Worm (Caenorhabditis elegans) whole organism, mixed stage, embryonic: Measurements from ENCODE around the gene C16C4.1.

ENCODE experiments used
- M03D4.4 ChIP-seq: sonication (generic microtip); optimal IDR thresholded peaks from 2 replicates; lab custom pipeline; 2017; ENCODE audit warnings: mild to moderate bottlenecking, missing genetic modification characterization, missing compliant biosample characterization
- bed-3 ChIP-seq: fragments of 200-800 bp; sonication (Bioruptor generic); optimal IDR thresholded peaks from 3 replicates; lab custom pipeline; 2018; ENCODE audit warnings: mild to moderate bottlenecking, missing genetic modification characterization, moderate library complexity, missing compliant biosample characterization
- blmp-1 ChIP-seq: fragments of 150-350 bp; optimal IDR thresholded peaks from 2 replicates; lab custom pipeline; 2014; ENCODE audit warnings: missing biosample characterization, missing genetic modification characterization
- ceh-43 ChIP-seq: fragments of 200-800 bp; sonication (Bioruptor generic); optimal IDR thresholded peaks from 2 replicates; lab custom pipeline; 2018; ENCODE audit warnings: mild to moderate bottlenecking, missing genetic modification characterization, moderate library complexity, missing compliant biosample characterization
- ceh-83 ChIP-seq: fragments of 200-800 bp; sonication (Bioruptor generic); optimal IDR thresholded peaks from 2 replicates; lab custom pipeline; 2018; ENCODE audit warnings: mild to moderate bottlenecking, missing genetic modification characterization, missing compliant biosample characterization
- drap-1 ChIP-seq: fragments of 200-800 bp; sonication (Bioruptor generic); optimal IDR thresholded peaks from 3 replicates; lab custom pipeline; 2018; ENCODE audit warnings: mild to moderate bottlenecking, missing genetic modification characterization, missing compliant biosample characterization
- elt-1 ChIP-seq: sonication (generic microtip); optimal IDR thresholded peaks from 2 replicates; lab custom pipeline; 2017; ENCODE audit warnings: missing genetic modification characterization, mild to moderate bottlenecking, missing compliant biosample characterization, antibody characterized with exemption, moderate library complexity, borderline replicate concordance; ENCODE audit not compliant: insufficient read depth
- elt-3 ChIP-seq: fragments of 150-350 bp; optimal IDR thresholded peaks from 2 replicates; lab custom pipeline; 2014; ENCODE audit warnings: missing biosample characterization, missing genetic modification characterization
- flh-1 ChIP-seq: fragments of 200-800 bp; sonication (Bioruptor generic); optimal IDR thresholded peaks from 2 replicates; lab custom pipeline; 2018; ENCODE audit warnings: mild to moderate bottlenecking, missing genetic modification characterization, moderate library complexity, missing compliant biosample characterization
- ham-2 ChIP-seq: fragments of 200-800 bp; sonication (Bioruptor generic); optimal IDR thresholded peaks from 2 replicates; lab custom pipeline; 2018; ENCODE audit warnings: mild to moderate bottlenecking, missing genetic modification characterization, missing compliant biosample characterization
- hlh-1 ChIP-seq: fragments of 150-350 bp; optimal IDR thresholded peaks from 2 replicates; lab custom pipeline; 2014; ENCODE audit warnings: missing biosample characterization, missing genetic modification reagents, missing genetic modification characterization
- lin-32 ChIP-seq: fragments of 200-800 bp; sonication (Bioruptor generic); optimal IDR thresholded peaks from 2 replicates; lab custom pipeline; 2018; ENCODE audit warnings: mild to moderate bottlenecking, missing genetic modification characterization, missing compliant biosample characterization
- lsy-2 ChIP-seq: fragments of 150-350 bp; optimal IDR thresholded peaks from 2 replicates; lab custom pipeline; 2014; ENCODE audit warnings: missing biosample characterization, missing genetic modification characterization
- mab-5 ChIP-seq: fragments of 150-350 bp; optimal IDR thresholded peaks from 2 replicates; lab custom pipeline; 2014; ENCODE audit warnings: missing biosample characterization, missing genetic modification characterization
- mep-1 ChIP-seq: fragments of 150-350 bp; optimal IDR thresholded peaks from 2 replicates; lab custom pipeline; 2017; ENCODE audit warnings: missing biosample characterization, missing genetic modification reagents, missing genetic modification characterization, inconsistent platforms
- mls-2 ChIP-seq: sonication (generic microtip); optimal IDR thresholded peaks from 2 replicates; lab custom pipeline; 2016; ENCODE audit warnings: mild to moderate bottlenecking, missing genetic modification characterization, moderate library complexity, missing compliant biosample characterization
- nhr-12 ChIP-seq: fragments of 150-350 bp; optimal IDR thresholded peaks from 2 replicates; lab custom pipeline; 2014; ENCODE audit warnings: missing biosample characterization, missing genetic modification characterization
- nhr-2 ChIP-seq: fragments of 150-350 bp; optimal IDR thresholded peaks from 2 replicates; lab custom pipeline; 2014; ENCODE audit warnings: missing biosample characterization, missing genetic modification characterization
- nhr-237 ChIP-seq: fragments of 150-350 bp; optimal IDR thresholded peaks from 2 replicates; lab custom pipeline; 2014; ENCODE audit warnings: missing biosample characterization, missing genetic modification characterization
- nhr-28 ChIP-seq: fragments of 150-350 bp; optimal IDR thresholded peaks from 2 replicates; lab custom pipeline; 2014; ENCODE audit warnings: missing biosample characterization, missing genetic modification characterization
- nhr-76 ChIP-seq: sonication (generic microtip); optimal IDR thresholded peaks from 2 replicates; lab custom pipeline; 2017; ENCODE audit warnings: missing biosample characterization, missing genetic modification characterization
- pha-4 ChIP-seq: fragments of 150-350 bp; optimal IDR thresholded peaks from 2 replicates; lab custom pipeline; 2018; ENCODE audit warnings: missing biosample characterization, missing genetic modification reagents, missing genetic modification characterization
- snpc-4 ChIP-seq: fragments of 150-350 bp; optimal IDR thresholded peaks from 2 replicates; lab custom pipeline; 2014; ENCODE audit warnings: missing biosample characterization, missing genetic modification characterization
- sptf-1 ChIP-seq: sonication (generic microtip); optimal IDR thresholded peaks from 2 replicates; lab custom pipeline; 2017; ENCODE audit warnings: mild to moderate bottlenecking, missing genetic modification characterization, moderate library complexity, missing compliant biosample characterization
- tbx-8 ChIP-seq: fragments of 200-800 bp; sonication (Bioruptor generic); optimal IDR thresholded peaks from 2 replicates; lab custom pipeline; 2018; ENCODE audit warnings: mild to moderate bottlenecking, missing genetic modification characterization, moderate library complexity, missing compliant biosample characterization
- unc-120 ChIP-seq: sonication (generic microtip); optimal IDR thresholded peaks from 2 replicates; lab custom pipeline; 2017; ENCODE audit warnings: missing genetic modification characterization, missing compliant biosample characterization; ENCODE audit not compliant: poor library complexity, severe bottlenecking
- unc-62 ChIP-seq: fragments of 150-350 bp; optimal IDR thresholded peaks from 2 replicates; lab custom pipeline; 2014; ENCODE audit warnings: missing biosample characterization, missing genetic modification reagents, missing genetic modification characterization
- zip-8 ChIP-seq: fragments of 150-350 bp; optimal IDR thresholded peaks from 2 replicates; lab custom pipeline; 2014; ENCODE audit warnings: missing biosample characterization, missing genetic modification characterization
- ztf-11 ChIP-seq: fragments of 150-350 bp; optimal IDR thresholded peaks from 2 replicates; lab custom pipeline; 2014; ENCODE audit warnings: missing biosample characterization, missing genetic modification characterization

Gene C16C4.1

DNA sequence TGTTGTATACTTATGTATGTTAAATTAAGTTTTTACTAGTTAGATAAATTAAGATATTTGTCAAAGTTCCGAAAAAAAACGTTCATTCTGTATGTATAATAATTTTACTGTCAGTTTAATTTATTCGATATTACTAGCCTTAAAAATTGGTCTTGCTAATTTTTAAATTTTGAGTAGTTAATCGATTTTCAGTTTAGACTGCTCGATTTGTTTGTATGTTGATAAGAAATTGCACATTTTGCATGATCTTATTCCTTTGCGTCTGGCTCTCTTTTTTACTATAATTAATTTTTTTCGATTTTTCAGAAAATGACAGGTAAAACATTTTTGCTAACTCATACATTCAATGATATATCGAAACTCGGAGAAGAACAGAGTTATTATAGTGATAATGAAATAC is 5.9 kb downstream of the C16C4.1 start, which contains the start of gene math-24:
math-24 (plus strand) TSS at position 301 of the 400 bp plus-strand sequence.
- TF ChIP-seq elt-3 (tag; lab: Kevin White, UChicago) (no peak), drap-1 (GFP tag; lab: Kevin White, UChicago) (no peak), lsy-2 (tag; lab: Kevin White, UChicago) (no peak), elt-1 (tag; lab: Kevin White, UChicago) (no peak), zip-8 (tag; lab: Kevin White, UChicago) (no peak), bed-3 (no peak), sptf-1 (tag; lab: Kevin White, UChicago) (no peak), mab-5 (tag; lab: Kevin White, UChicago) (no peak), blmp-1 (no peak), hlh-1 (tag; lab: Kevin White, UChicago) (no peak), unc-62 (no peak), ztf-11 (tag; lab: Kevin White, UChicago) (no peak), nhr-76 (no peak)

- no peak for TF ChIP-seq lin-32 (GFP tag; lab: Kevin White, UChicago)
- no peak for TF ChIP-seq tbx-8 (GFP tag; lab: Kevin White, UChicago)
- no peak for TF ChIP-seq M03D4.4 (tag; lab: Kevin White, UChicago)
Measured at ce11 chrII:1901981-1902380, 8.0 kb downstream of the C16C4.1 start, which contains the start of gene math-23. Gene math-23 (plus strand): TSS chrII:1902281.

ce11 chrII:1905104-1905503 is 11.1 kb downstream of the C16C4.1 start, which contains the start of gene math-22:
Gene math-22 (plus strand): TSS chrII:1905404.
- no peak for TF ChIP-seq nhr-237 (tag; lab: Kevin White, UChicago)

ce11 chrII:1912741-1913140 is 18.7 kb downstream of the C16C4.1 start, which contains the start of gene math-31:
Gene math-31 (minus strand): TSS chrII:1912841.
- TF ChIP-seq elt-1 (tag; lab: Kevin White, UChicago) (no peak), nhr-12 (tag; lab: Kevin White, UChicago) (no peak), snpc-4 (tag; lab: Kevin White, UChicago) (no peak), ztf-11 (tag; lab: Kevin White, UChicago) (no peak)

DNA sequence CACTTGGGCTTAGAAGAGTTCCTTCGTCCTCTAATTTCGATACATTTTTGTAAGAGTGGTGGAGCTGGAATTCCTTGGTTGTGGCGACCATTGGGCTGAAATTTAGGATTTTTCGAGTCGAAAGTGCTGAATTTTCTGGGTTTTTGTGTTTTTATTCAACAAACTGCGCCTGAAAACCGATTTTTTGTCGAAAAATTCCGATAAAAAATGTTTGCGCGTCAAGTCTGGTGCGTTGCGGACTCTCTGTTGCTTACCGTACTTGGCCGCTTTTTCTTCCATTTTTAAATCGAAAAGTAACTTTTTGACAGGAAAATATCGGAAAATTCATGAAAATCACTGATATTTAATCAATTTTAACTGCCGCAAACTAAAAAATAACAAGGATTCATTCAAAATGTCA is 23.9 kb downstream of the C16C4.1 start, which contains the start of gene bath-4:
bath-4 (minus strand) TSS at position 101 of the 400 bp plus-strand sequence.
- TF ChIP-seq sptf-1 (tag; lab: Kevin White, UChicago) (no peak), nhr-2 (no peak), lsy-2 (tag; lab: Kevin White, UChicago) (no peak), pha-4 (tag; lab: Kevin White, UChicago) (no peak), nhr-12 (tag; lab: Kevin White, UChicago) (no peak), hlh-1 (tag; lab: Kevin White, UChicago) (no peak), elt-1 (tag; lab: Kevin White, UChicago) (no peak), zip-8 (tag; lab: Kevin White, UChicago) (no peak), ztf-11 (tag; lab: Kevin White, UChicago) (no peak), blmp-1 (no peak), ceh-43 (GFP tag; lab: Kevin White, UChicago) (no peak), ceh-83 (GFP tag; lab: Kevin White, UChicago) (no peak), ham-2 (no peak), bed-3 (no peak), unc-120 (tag; lab: Kevin White, UChicago) (no peak), mls-2 (tag; lab: Kevin White, UChicago) (no peak), nhr-76 (no peak), nhr-28 (tag; lab: Kevin White, UChicago) (no peak)

ce11 chrII:1921018-1921417 is 27.0 kb downstream of the C16C4.1 start, which contains the start of gene bath-7:
Gene bath-7 (minus strand): TSS chrII:1921118.
- TF ChIP-seq lsy-2 (tag; lab: Kevin White, UChicago) (no peak), flh-1 (GFP tag; lab: Kevin White, UChicago) (no peak), tbx-8 (GFP tag; lab: Kevin White, UChicago) (no peak), elt-1 (tag; lab: Kevin White, UChicago) (no peak), elt-3 (tag; lab: Kevin White, UChicago) (no peak), mls-2 (tag; lab: Kevin White, UChicago) (no peak), mep-1 (no peak), pha-4 (tag; lab: Kevin White, UChicago) (no peak), drap-1 (GFP tag; lab: Kevin White, UChicago) (no peak), blmp-1 (no peak), M03D4.4 (tag; lab: Kevin White, UChicago) (no peak), nhr-2 (no peak), ceh-43 (GFP tag; lab: Kevin White, UChicago) (no peak), sptf-1 (tag; lab: Kevin White, UChicago) (no peak)
- TF ChIP-seq, all 35 proteins: peak for 0
